Fruit fly (Drosophila melanogaster): Measurements from ENCODE around the gene CRAT.

DNA sequence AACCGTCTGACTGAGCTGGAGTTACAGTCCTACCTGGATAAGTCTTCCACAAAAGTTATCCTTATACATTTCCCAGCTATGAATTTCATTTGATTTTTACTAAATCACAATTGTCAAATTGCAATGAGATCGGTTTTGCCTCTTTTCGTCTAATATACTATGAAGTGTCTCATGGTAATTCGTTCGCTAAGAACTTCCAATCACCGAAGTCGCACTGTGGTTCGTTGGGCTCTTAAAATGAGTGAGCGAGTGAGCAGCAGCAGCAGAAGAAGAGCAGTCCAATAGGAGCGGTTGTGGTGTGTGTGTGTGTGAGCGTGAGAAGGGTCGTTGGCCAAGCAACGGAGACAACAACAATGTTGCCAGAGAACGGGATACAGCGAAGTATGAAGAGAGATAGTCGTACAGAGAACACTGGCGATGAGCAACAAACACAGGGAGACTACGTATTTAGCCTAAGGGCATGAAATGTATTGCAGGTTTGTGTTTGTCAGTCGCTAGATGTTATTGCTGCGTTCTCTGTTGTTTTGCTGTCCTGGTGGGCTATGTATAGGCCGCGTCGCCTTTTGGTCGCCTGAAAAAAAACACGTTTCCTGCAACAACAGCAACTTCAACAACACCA lies 48.2 kb upstream of the CRAT start:
- no peak for TF ChIP-seq h (optimal IDR thresholded peaks at IDR 0.05)
- TF ChIP-seq Myc (optimal IDR thresholded peaks at IDR 0.05), result no peak
- TF ChIP-seq Sin3A (optimal IDR thresholded peaks at IDR 0.05), result no peak
- TF ChIP-seq psq (optimal IDR thresholded peaks at IDR 0.05), result no peak
- no peak for TF ChIP-seq ttk (optimal IDR thresholded peaks at IDR 0.05)

Data from Kc167 (cell line).